Worm (Caenorhabditis elegans): ENCODE data around the gene clec-55.

Gene clec-55

ce11 chrV:14496446-14496845 lies 17.4 kb downstream of the clec-55 start:
- TF ChIP-seq sma-9 (GFP tag; optimal IDR thresholded peaks at IDR 0.05) (no peak), sma-9 (tag; optimal IDR thresholded peaks at IDR 0.05) (no peak), lin-11 (tag; optimal IDR thresholded peaks at IDR 0.05) (no peak), unc-55 (GFP tag; optimal IDR thresholded peaks at IDR 0.05) (no peak), nhr-12 (tag; optimal IDR thresholded peaks at IDR 0.05) (no peak), nhr-21 (tag; optimal IDR thresholded peaks at IDR 0.05) (no peak)

- TF ChIP-seq nhr-21 (tag; optimal IDR thresholded peaks at IDR 0.05) (no peak), unc-55 (GFP tag; optimal IDR thresholded peaks at IDR 0.05) (no peak), alr-1 (tag; optimal IDR thresholded peaks at IDR 0.05) (no peak), nhr-23 (tag; optimal IDR thresholded peaks at IDR 0.05) (no peak), ZK546.5 (tag; optimal IDR thresholded peaks at IDR 0.05) (no peak), peb-1 (tag; optimal IDR thresholded peaks at IDR 0.05) (no peak), snpc-4 (tag; optimal IDR thresholded peaks at IDR 0.05) (no peak), mbf-1 (tag; optimal IDR thresholded peaks at IDR 0.05) (no peak), sem-4 (tag; optimal IDR thresholded peaks at IDR 0.05) (no peak), nhr-12 (tag; optimal IDR thresholded peaks at IDR 0.05) (no peak), ceh-82 (tag; optimal IDR thresholded peaks at IDR 0.05) (no peak), lin-13 (GFP tag; optimal IDR thresholded peaks at IDR 0.05) (no peak), unc-62 (GFP tag; optimal IDR thresholded peaks at IDR 0.05) (no peak), aly-2 (tag; optimal IDR thresholded peaks at IDR 0.05) (no peak), ceh-16 (tag; optimal IDR thresholded peaks at IDR 0.05) (no peak), dmd-4 (tag; optimal IDR thresholded peaks at IDR 0.05) (no peak)
Measured at ce11 chrV:14498204-14498603, 19.1 kb downstream of the clec-55 start.

DNA sequence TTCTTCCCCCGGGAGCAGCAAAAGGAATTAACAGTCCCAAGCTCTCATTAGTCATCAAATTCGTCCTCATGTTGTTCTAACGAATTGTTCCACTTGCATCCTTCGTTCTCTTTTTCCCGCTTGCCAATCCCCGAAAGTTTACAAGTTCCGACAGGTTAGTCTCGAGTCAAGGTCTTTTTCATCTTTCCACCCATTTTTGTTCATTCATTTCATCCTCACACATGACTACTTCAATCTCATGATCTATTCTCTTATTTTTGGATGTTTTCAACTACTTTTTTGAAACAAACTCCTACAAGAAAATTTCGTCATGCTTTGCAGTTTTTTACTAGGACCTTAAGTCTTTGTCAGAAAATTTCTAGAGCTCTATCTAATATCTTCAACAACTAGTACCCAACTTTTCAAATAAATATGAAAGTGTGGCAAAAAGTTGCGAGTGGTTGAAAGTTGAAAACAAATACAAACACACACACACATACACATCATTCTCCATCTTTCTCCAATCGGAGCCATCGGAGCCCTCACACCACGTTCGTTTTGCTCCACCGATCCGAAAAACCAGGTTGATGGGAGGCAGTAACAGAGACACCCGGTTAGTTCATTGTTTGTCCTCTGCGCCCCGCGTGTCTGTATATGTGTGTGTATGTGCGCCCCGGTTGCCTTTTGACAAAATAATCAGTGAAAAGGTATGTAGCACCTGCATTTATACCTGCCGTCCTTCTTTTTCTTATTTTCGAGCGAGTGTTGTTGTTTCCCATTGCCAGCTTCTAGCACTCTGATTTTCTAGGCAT lies 20.2 kb downstream of the clec-55 start:
- TF ChIP-seq ceh-82 (tag; optimal IDR thresholded peaks at IDR 0.05) (no peak), elt-1 (tag; optimal IDR thresholded peaks at IDR 0.05) (no peak), aly-2 (tag; optimal IDR thresholded peaks at IDR 0.05) (no peak), nhr-237 (tag; optimal IDR thresholded peaks at IDR 0.05) (no peak), sem-4 (tag; optimal IDR thresholded peaks at IDR 0.05) (no peak), ztf-1 (GFP tag; conservative IDR thresholded peaks at IDR 0.05) (no peak), F13H6.1 (tag; optimal IDR thresholded peaks at IDR 0.05) (peak; percentile 32), mab-5 (tag; optimal IDR thresholded peaks at IDR 0.05) (no peak), unc-62 (GFP tag; optimal IDR thresholded peaks at IDR 0.05) (no peak), nhr-11 (tag; optimal IDR thresholded peaks at IDR 0.05) (no peak), mbf-1 (tag; optimal IDR thresholded peaks at IDR 0.05) (no peak), unc-55 (GFP tag; optimal IDR thresholded peaks at IDR 0.05) (no peak), blmp-1 (tag; optimal IDR thresholded peaks at IDR 0.05; ENCODE audit: insufficient read depth) (no peak), peb-1 (tag; optimal IDR thresholded peaks at IDR 0.05) (no peak), nhr-6 (tag; optimal IDR thresholded peaks at IDR 0.05) (no peak), alr-1 (tag; optimal IDR thresholded peaks at IDR 0.05) (no peak), unc-39 (tag; optimal IDR thresholded peaks at IDR 0.05) (no peak), nhr-129 (tag; optimal IDR thresholded peaks at IDR 0.05) (peak; percentile 54), nhr-23 (tag; optimal IDR thresholded peaks at IDR 0.05) (no peak), nhr-25 (tag; optimal IDR thresholded peaks at IDR 0.05) (peak; percentile 31), ztf-11 (tag; optimal IDR thresholded peaks at IDR 0.05) (no peak), R02D3.7 (tag; optimal IDR thresholded peaks at IDR 0.05) (no peak), nhr-21 (tag; optimal IDR thresholded peaks at IDR 0.05) (no peak), sma-3 (GFP tag; optimal IDR thresholded peaks at IDR 0.05) (no peak), ceh-16 (tag; optimal IDR thresholded peaks at IDR 0.05) (no peak), elt-3 (tag; optimal IDR thresholded peaks at IDR 0.05) (no peak), C34F6.9 (tag; optimal IDR thresholded peaks at IDR 0.05) (peak; percentile 11)

DNA sequence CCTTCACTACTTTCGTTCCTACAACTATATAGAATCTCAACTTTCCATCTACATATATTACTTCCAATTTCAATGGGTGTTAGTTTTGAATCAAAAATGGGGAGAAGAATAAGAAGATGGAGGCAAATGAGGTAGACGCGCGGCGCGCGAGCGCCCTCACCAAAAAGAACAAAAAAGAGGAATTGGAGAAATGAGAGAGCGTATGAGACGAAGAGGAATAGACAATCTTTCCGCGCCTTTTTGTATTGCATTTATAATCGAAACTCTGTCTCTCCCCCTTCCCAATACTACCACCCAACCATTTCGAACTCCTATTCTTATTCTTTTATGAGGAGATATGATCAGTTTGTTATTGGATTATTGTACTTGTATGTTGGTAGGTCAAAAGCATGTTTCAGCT lies 21.5 kb downstream of the clec-55 start:
- TF ChIP-seq peb-1 (tag; optimal IDR thresholded peaks at IDR 0.05), result no peak
- peak; percentile 24 for TF ChIP-seq unc-55 (GFP tag; optimal IDR thresholded peaks at IDR 0.05)

- TF ChIP-seq Y55F3AM.14 (GFP tag; optimal IDR thresholded peaks at IDR 0.05), result no peak
- no peak for TF ChIP-seq nhr-11 (tag; optimal IDR thresholded peaks at IDR 0.05)
- TF ChIP-seq unc-62 (GFP tag; optimal IDR thresholded peaks at IDR 0.05), result no peak
- no peak for TF ChIP-seq R02D3.7 (tag; optimal IDR thresholded peaks at IDR 0.05)
- no peak for TF ChIP-seq unc-39 (tag; optimal IDR thresholded peaks at IDR 0.05)
- TF ChIP-seq elt-1 (tag; optimal IDR thresholded peaks at IDR 0.05), result no peak
- TF ChIP-seq ztf-11 (tag; optimal IDR thresholded peaks at IDR 0.05), result no peak
- no peak for TF ChIP-seq skn-1 (tag; optimal IDR thresholded peaks at IDR 0.05)
- no peak for TF ChIP-seq ceh-16 (tag; optimal IDR thresholded peaks at IDR 0.05)
- TF ChIP-seq nhr-129 (tag; optimal IDR thresholded peaks at IDR 0.05), result no peak
- no peak for TF ChIP-seq zag-1 (tag; optimal IDR thresholded peaks at IDR 0.05)
- TF ChIP-seq sma-9 (GFP tag; optimal IDR thresholded peaks at IDR 0.05), result no peak
- TF ChIP-seq sma-9 (tag; optimal IDR thresholded peaks at IDR 0.05), result no peak
- no peak for TF ChIP-seq egl-27 (tag; optimal IDR thresholded peaks at IDR 0.05)
- TF ChIP-seq nhr-21 (tag; optimal IDR thresholded peaks at IDR 0.05), result no peak
- no peak for TF ChIP-seq lsy-2 (tag; optimal IDR thresholded peaks at IDR 0.05)
- no peak for TF ChIP-seq elt-3 (tag; optimal IDR thresholded peaks at IDR 0.05)
- TF ChIP-seq lin-39 (tag; optimal IDR thresholded peaks at IDR 0.05), result no peak
Measured at ce11 chrV:14501136-14501535, 22.1 kb downstream of the clec-55 start, which contains the start of gene R02D5.24. Gene R02D5.24, plus strand, starts transcription at chrV:14501340.
